Fruit fly (Drosophila melanogaster) whole organism, embryonic: ENCODE results near the gene CG46465.
A peak's percentile ranks its signal among the peaks of the same experiment; 100 is the strongest.

Experiments used
- Atf-2 ChIP-seq: fragments of 200-800 bp; sonication (Bioruptor generic); optimal IDR thresholded peaks from 2 replicates; lab custom pipeline; 2016; ENCODE audit warnings: missing biosample characterization, missing genetic modification characterization
- BEAF-32 ChIP-seq: fragments of 200-800 bp; sonication (Bioruptor generic); optimal IDR thresholded peaks from 3 replicates; lab custom pipeline; 2017; ENCODE audit warnings: missing biosample characterization, missing genetic modification characterization, mild to moderate bottlenecking, moderate library complexity, missing genetic modification reagents
- CG11247 ChIP-seq: fragments of 200-800 bp; sonication (Bioruptor generic); IDR thresholded peaks from 2 replicates; pipeline ENCODE4 v1.3.6; 2022; ENCODE audit warnings: missing biosample characterization, missing genetic modification characterization
- CG11504 ChIP-seq: fragments of 200-800 bp; sonication (Bioruptor generic); optimal IDR thresholded peaks from 3 replicates; lab custom pipeline; 2019; ENCODE audit warnings: missing biosample characterization, mild to moderate bottlenecking, missing genetic modification characterization, moderate library complexity
- CG11560 ChIP-seq: fragments of 200-800 bp; sonication (Bioruptor generic); IDR thresholded peaks from 3 replicates; pipeline ENCODE4 v1.3.6; 2022; ENCODE audit warnings: missing biosample characterization, missing genetic modification characterization
- CG12659 ChIP-seq: fragments of 200-800 bp; sonication (Bioruptor generic); optimal IDR thresholded peaks from 3 replicates; lab custom pipeline; 2017; ENCODE audit warnings: mild to moderate bottlenecking, missing biosample characterization, missing genetic modification reagents, missing genetic modification characterization
- CG12769 ChIP-seq: fragments of 200-800 bp; sonication (Bioruptor generic); optimal IDR thresholded peaks from 2 replicates; lab custom pipeline; 2019; ENCODE audit warnings: missing biosample characterization, mild to moderate bottlenecking, missing genetic modification characterization, moderate library complexity
- CG14667 ChIP-seq: fragments of 200-800 bp; sonication (Bioruptor generic); IDR thresholded peaks from 2 replicates; pipeline ENCODE4 v1.3.6; 2022; ENCODE audit warnings: missing biosample characterization, missing genetic modification characterization
- CG1529 ChIP-seq: fragments of 200-800 bp; sonication (Bioruptor generic); optimal IDR thresholded peaks from 3 replicates; lab custom pipeline; 2018; ENCODE audit warnings: missing biosample characterization, missing genetic modification characterization
- CG3163 ChIP-seq: fragments of 200-800 bp; sonication (Bioruptor generic); optimal IDR thresholded peaks from 3 replicates; lab custom pipeline; 2016; ENCODE audit warnings: missing biosample characterization, missing genetic modification characterization
- CG32767 ChIP-seq: fragments of 200-800 bp; sonication (Bioruptor generic); IDR thresholded peaks from 2 replicates; pipeline ENCODE4 v1.3.6; 2022; ENCODE audit warnings: missing biosample characterization, missing genetic modification characterization
- CG4360 ChIP-seq: fragments of 200-800 bp; sonication (Bioruptor generic); IDR thresholded peaks from 2 replicates; pipeline ENCODE4 v1.3.6; 2022; ENCODE audit warnings: missing biosample characterization, missing genetic modification characterization
- CG4854 ChIP-seq: fragments of 200-800 bp; sonication (Bioruptor generic); optimal IDR thresholded peaks from 2 replicates; lab custom pipeline; 2016; ENCODE audit warnings: missing biosample characterization, missing genetic modification characterization, inconsistent platforms
- CG6254 ChIP-seq: fragments of 200-800 bp; sonication (Bioruptor generic); optimal IDR thresholded peaks from 3 replicates; lab custom pipeline; 2017; ENCODE audit warnings: mild to moderate bottlenecking, missing biosample characterization, missing genetic modification reagents, missing genetic modification characterization
- CG6791 ChIP-seq: fragments of 200-800 bp; sonication (Bioruptor generic); IDR thresholded peaks from 3 replicates; pipeline ENCODE4 v1.3.6; 2022; ENCODE audit warnings: missing biosample characterization, missing genetic modification characterization; ENCODE audit not compliant: partially characterized antibody
- CG7271 ChIP-seq: fragments of 200-800 bp; sonication (Bioruptor generic); optimal IDR thresholded peaks from 2 replicates; lab custom pipeline; 2018; ENCODE audit warnings: missing biosample characterization, mild to moderate bottlenecking, missing genetic modification characterization, moderate library complexity
- CG8924 ChIP-seq: fragments of 200-800 bp; optimal IDR thresholded peaks from 3 replicates; lab custom pipeline; 2019; ENCODE audit warnings: missing biosample characterization, mild to moderate bottlenecking, missing genetic modification characterization, moderate library complexity
- E2f2 ChIP-seq: fragments of 200-800 bp; sonication (Bioruptor generic); IDR thresholded peaks from 2 replicates; pipeline ENCODE4 v1.3.6; 2022; ENCODE audit warnings: missing biosample characterization, missing genetic modification characterization
- ERR ChIP-seq: fragments of 200-800 bp; sonication (Bioruptor generic); optimal IDR thresholded peaks from 2 replicates; lab custom pipeline; 2016; ENCODE audit warnings: missing biosample characterization, missing genetic modification characterization
- Eip74EF ChIP-seq, 2 experiments: fragments of 200-800 bp in 1 of 2; fragments of >200 bp in 1 of 2; sonication (Bioruptor generic) in 1 of 2; optimal IDR thresholded peaks; 2 replicates each; lab custom pipeline; 2017 to 2019; ENCODE audit warnings: missing biosample characterization in 2 of 2, missing genetic modification characterization in 2 of 2, mild to moderate bottlenecking in 1 of 2, moderate library complexity in 1 of 2
- HLH54F ChIP-seq: fragments of 200-800 bp; sonication (Bioruptor generic); optimal IDR thresholded peaks from 3 replicates; lab custom pipeline; 2016; ENCODE audit warnings: missing biosample characterization, missing genetic modification characterization
- HLHmδ ChIP-seq: fragments of 200-800 bp; sonication (Bioruptor generic); optimal IDR thresholded peaks from 2 replicates; lab custom pipeline; 2018; ENCODE audit warnings: missing biosample characterization, mild to moderate bottlenecking, missing genetic modification characterization, moderate library complexity
- HmgD ChIP-seq: fragments of 200-800 bp; sonication (Bioruptor generic); optimal IDR thresholded peaks from 3 replicates; lab custom pipeline; 2016; ENCODE audit warnings: missing biosample characterization, missing genetic modification characterization
- HmgZ ChIP-seq: fragments of 200-800 bp; sonication (Bioruptor generic); optimal IDR thresholded peaks from 2 replicates; lab custom pipeline; 2018; ENCODE audit warnings: missing biosample characterization, mild to moderate bottlenecking, missing genetic modification characterization
- Lhr ChIP-seq: fragments of 200-800 bp; sonication (Bioruptor generic); optimal IDR thresholded peaks from 3 replicates; lab custom pipeline; 2017; ENCODE audit warnings: mild to moderate bottlenecking, missing biosample characterization, missing genetic modification reagents, missing genetic modification characterization
- Mrtf ChIP-seq: fragments of 200-800 bp; sonication (Bioruptor generic); IDR thresholded peaks from 3 replicates; pipeline ENCODE4 v1.3.6; 2022; ENCODE audit warnings: missing biosample characterization, missing genetic modification characterization
- Neu2 ChIP-seq: fragments of 200-800 bp; sonication (Bioruptor generic); optimal IDR thresholded peaks from 3 replicates; lab custom pipeline; 2016; ENCODE audit warnings: missing biosample characterization, missing genetic modification characterization, borderline replicate concordance
- Sin3A ChIP-seq: fragments of >200 bp; optimal IDR thresholded peaks from 2 replicates; lab custom pipeline; 2018
- Sox102F ChIP-seq: fragments of 200-800 bp; sonication (Bioruptor generic); optimal IDR thresholded peaks from 2 replicates; lab custom pipeline; 2018; ENCODE audit warnings: missing biosample characterization, mild to moderate bottlenecking, missing genetic modification characterization, moderate library complexity
- Sry-δ ChIP-seq: fragments of 200-800 bp; sonication (Bioruptor generic); optimal IDR thresholded peaks from 2 replicates; lab custom pipeline; 2016; ENCODE audit warnings: missing biosample characterization, missing genetic modification characterization
- Tbp ChIP-seq: fragments of >200 bp; optimal IDR thresholded peaks from 2 replicates; lab custom pipeline; 2018; ENCODE audit warnings: missing biosample characterization, missing genetic modification characterization
- ase ChIP-seq: fragments of 200-800 bp; sonication (Bioruptor generic); IDR thresholded peaks from 3 replicates; pipeline ENCODE4 v1.3.6; 2022; ENCODE audit warnings: missing biosample characterization, missing genetic modification characterization
- az2 ChIP-seq: fragments of 200-800 bp; sonication (Bioruptor generic); optimal IDR thresholded peaks from 3 replicates; lab custom pipeline; 2016; ENCODE audit warnings: missing biosample characterization, missing genetic modification characterization
- bab2 ChIP-seq: fragments of 200-800 bp; sonication (Bioruptor generic); optimal IDR thresholded peaks from 2 replicates; lab custom pipeline; 2016; ENCODE audit warnings: missing biosample characterization, missing genetic modification characterization
- chinmo ChIP-seq: fragments of 200-800 bp; sonication (Bioruptor generic); IDR thresholded peaks from 4 replicates; pipeline ENCODE4 v1.3.6; 2022; ENCODE audit warnings: missing biosample characterization, missing genetic modification characterization; ENCODE audit not compliant: partially characterized antibody
- chn ChIP-seq: fragments of 200-800 bp; sonication (Bioruptor generic); optimal IDR thresholded peaks from 2 replicates; lab custom pipeline; 2016; ENCODE audit warnings: missing biosample characterization, missing genetic modification characterization
- dan ChIP-seq: fragments of 200-800 bp; sonication (Bioruptor generic); IDR thresholded peaks from 2 replicates; pipeline ENCODE4 v1.3.6; 2022; ENCODE audit warnings: missing biosample characterization, missing genetic modification characterization
- ewg ChIP-seq: fragments of 200-800 bp; sonication (Bioruptor generic); optimal IDR thresholded peaks from 3 replicates; lab custom pipeline; 2017; ENCODE audit warnings: mild to moderate bottlenecking, missing biosample characterization, missing genetic modification reagents, missing genetic modification characterization
- gem ChIP-seq: fragments of 200-800 bp; sonication (Bioruptor generic); optimal IDR thresholded peaks from 2 replicates; lab custom pipeline; 2019; ENCODE audit warnings: missing biosample characterization, mild to moderate bottlenecking, missing genetic modification characterization, moderate library complexity
- ham ChIP-seq: fragments of 200-800 bp; sonication (Bioruptor generic); IDR thresholded peaks from 2 replicates; pipeline ENCODE4 v1.3.6; 2022; ENCODE audit warnings: missing biosample characterization, missing genetic modification characterization
- jigr1 ChIP-seq: fragments of 200-800 bp; sonication (Bioruptor generic); IDR thresholded peaks from 3 replicates; pipeline ENCODE4 v1.3.6; 2022; ENCODE audit warnings: missing biosample characterization, missing genetic modification characterization
- knrl ChIP-seq: fragments of 200-800 bp; sonication (Bioruptor generic); IDR thresholded peaks from 3 replicates; pipeline ENCODE4 v1.3.6; 2022; ENCODE audit warnings: missing biosample characterization, missing genetic modification characterization; ENCODE audit not compliant: partially characterized antibody
- luna ChIP-seq: fragments of 200-800 bp; sonication (Bioruptor generic); optimal IDR thresholded peaks from 2 replicates; lab custom pipeline; 2016; ENCODE audit warnings: missing biosample characterization, missing genetic modification characterization
- maf-S ChIP-seq: fragments of 200-800 bp; sonication (Bioruptor generic); optimal IDR thresholded peaks from 2 replicates; lab custom pipeline; 2016; ENCODE audit warnings: missing biosample characterization, missing genetic modification characterization
- mld ChIP-seq: fragments of 200-800 bp; sonication (Bioruptor generic); IDR thresholded peaks from 3 replicates; pipeline ENCODE4 v1.3.6; 2022; ENCODE audit warnings: missing biosample characterization, missing genetic modification characterization; ENCODE audit not compliant: partially characterized antibody
- pho ChIP-seq: fragments of 200-800 bp; sonication (Bioruptor generic); optimal IDR thresholded peaks from 2 replicates; lab custom pipeline; 2016; ENCODE audit warnings: missing biosample characterization, missing genetic modification characterization
- repo ChIP-seq: fragments of 200-800 bp; sonication (Bioruptor generic); optimal IDR thresholded peaks from 2 replicates; lab custom pipeline; 2016; ENCODE audit warnings: missing biosample characterization, missing genetic modification characterization
- sens ChIP-seq: fragments of 200-800 bp; sonication (Bioruptor generic); peaks from one replicate; lab custom pipeline; 2016; ENCODE audit warnings: missing biosample characterization, missing genetic modification characterization
- stwl ChIP-seq: fragments of 200-800 bp; sonication (Bioruptor generic); optimal IDR thresholded peaks from 3 replicates; lab custom pipeline; 2018; ENCODE audit warnings: missing biosample characterization, mild to moderate bottlenecking, missing genetic modification characterization, moderate library complexity
- tgo ChIP-seq: fragments of 200-800 bp; sonication (Bioruptor generic); IDR thresholded peaks from 3 replicates; pipeline ENCODE4 v1.3.6; 2022; ENCODE audit warnings: missing biosample characterization, missing genetic modification characterization

The CG46465 gene

DNA sequence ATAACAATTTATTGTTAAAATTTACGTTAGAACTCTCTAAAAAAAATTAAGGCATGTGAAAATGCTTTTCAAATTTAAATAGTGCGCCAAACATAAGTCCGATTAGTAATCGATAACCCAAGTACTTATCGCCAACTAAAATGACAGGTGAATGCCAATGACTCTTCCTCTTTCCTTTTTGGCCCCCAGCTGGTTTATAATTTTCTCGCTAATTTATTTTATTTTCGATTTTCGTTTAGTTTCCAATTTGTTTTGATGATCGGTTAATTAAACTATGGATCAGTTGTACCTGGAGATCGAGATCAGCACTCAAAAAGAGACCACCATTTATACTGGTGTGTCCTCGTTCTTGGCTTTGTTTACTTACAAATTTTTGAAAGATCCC is 43.6 kb upstream of the CG46465 start, which contains the start of gene CG10428 (continued):
- TF ChIP-seq maf-S (GFP tag; lab: Kevin White, UChicago) (no peak), dan (GFP tag; lab: Robert Waterston, UW) (no peak), CG14667 (GFP tag; lab: Robert Waterston, UW) (no peak), Mrtf (GFP tag; lab: Robert Waterston, UW) (no peak), E2f2 (GFP tag; lab: Robert Waterston, UW) (peak; percentile 96), CG11504 (tag; lab: Kevin White, UChicago) (no peak), CG32767 (GFP tag; lab: Robert Waterston, UW) (no peak), jigr1 (GFP tag; lab: Robert Waterston, UW) (no peak), ase (GFP tag; lab: Robert Waterston, UW) (no peak), knrl (GFP tag; lab: Robert Waterston, UW) (no peak), sens (GFP tag; lab: Kevin White, UChicago) (no peak), Tbp (GFP tag; lab: Kevin White, UChicago) (no peak), chn (GFP tag; lab: Kevin White, UChicago) (no peak), Neu2 (GFP tag; lab: Kevin White, UChicago) (no peak), CG11560 (tag; lab: Robert Waterston, UW) (peak; percentile 13; the same call in 1 of the 3 replicates), stwl (tag; lab: Kevin White, UChicago) (peak; percentile 23), tgo (GFP tag; lab: Robert Waterston, UW) (no peak), CG11247 (no peak), HLHmδ (GFP tag; lab: Kevin White, UChicago) (no peak), az2 (no peak), ewg (GFP tag; lab: Kevin White, UChicago) (no peak), CG7271 (tag; lab: Kevin White, UChicago) (no peak), pho (GFP tag; lab: Kevin White, UChicago) (no peak)

- TF ChIP-seq CG3163 (GFP tag; lab: Kevin White, UChicago) (peak; percentile 54), CG12659 (peak; percentile 71), CG8924 (tag; lab: Kevin White, UChicago) (peak; percentile 10), CG11504 (tag; lab: Kevin White, UChicago) (peak; percentile 12), CG6254 (GFP tag; lab: Kevin White, UChicago) (no peak), chinmo (peak; percentile 86; the same call in 3 of the 4 replicates), Eip74EF (GFP tag; optimal IDR thresholded peaks at IDR 0.05; lab: Kevin White, UChicago) (no peak), Mrtf (GFP tag; lab: Robert Waterston, UW) (no peak), HmgZ (peak; percentile 63), mld (GFP tag; lab: Robert Waterston, UW) (peak; percentile 65; the same call in 2 of the 3 replicates), Lhr (GFP tag; lab: Kevin White, UChicago) (peak; percentile 53), CG4854 (GFP tag; lab: Kevin White, UChicago) (no peak), CG12769 (tag; lab: Kevin White, UChicago) (no peak), BEAF-32 (GFP tag; lab: Kevin White, UChicago) (peak; percentile 86), HLH54F (no peak), Sox102F (GFP tag; lab: Kevin White, UChicago) (no peak), gem (tag; lab: Kevin White, UChicago) (no peak), Sin3A (lab: Kevin White, UChicago) (peak; percentile 11), ERR (GFP tag; lab: Kevin White, UChicago) (no peak), CG4360 (GFP tag; lab: Robert Waterston, UW) (no peak), Sry-δ (GFP tag; lab: Kevin White, UChicago) (peak; percentile 90), luna (no peak), bab2 (GFP tag; lab: Kevin White, UChicago) (no peak), CG6791 (GFP tag; lab: Robert Waterston, UW) (peak; percentile 85), ham (GFP tag; lab: Robert Waterston, UW) (no peak), HmgD (GFP tag; lab: Kevin White, UChicago) (peak; percentile 27), CG1529 (no peak), knrl (GFP tag; lab: Robert Waterston, UW) (peak; percentile 86), repo (GFP tag; lab: Kevin White, UChicago) (no peak), Atf-2 (no peak)
Observed at dm6 chr2L:18951674-18952073, 40.6 kb upstream of the CG46465 start, which contains the start of gene Nedd8. TSS of gene Nedd8 (minus strand) at chr2L:18951837.
